Worm (Caenorhabditis elegans) whole organism, L3 larva: ENCODE results near the gene Y75B8A.28.

ENCODE experiments used
- nhr-25 ChIP-seq: sonication (generic microtip); optimal IDR thresholded peaks from 2 replicates; lab custom pipeline; 2017; ENCODE audit warnings: missing biosample characterization, missing genetic modification characterization
- pha-4 ChIP-seq: fragments of 150-350 bp; optimal IDR thresholded peaks from 2 replicates; lab custom pipeline; 2014; ENCODE audit warnings: missing biosample characterization, missing genetic modification reagents, missing genetic modification characterization

DNA sequence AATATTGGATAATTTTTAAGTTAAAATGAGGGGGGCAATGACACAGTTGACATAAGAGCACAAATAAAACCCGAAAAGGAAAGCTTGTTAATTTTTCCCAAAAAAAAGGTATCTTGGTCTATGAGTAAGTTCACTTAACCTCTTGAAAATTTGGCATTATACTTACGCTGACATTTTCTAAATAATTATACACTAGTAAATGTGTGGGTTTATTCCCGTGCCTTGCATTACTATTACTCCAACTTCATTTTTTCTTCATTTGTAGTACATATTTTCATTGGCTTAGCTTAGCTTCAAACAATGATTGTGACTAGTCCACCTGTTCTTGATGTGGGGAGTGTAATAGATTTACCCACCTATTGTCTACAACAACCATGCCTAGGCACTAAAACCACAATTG lies 40.4 kb downstream of the Y75B8A.28 start, which contains the start of gene Y75B8A.34:
- TF ChIP-seq pha-4 (no peak), nhr-25 (tag; lab: Kevin White, UChicago) (no peak)
